Fruit fly (Drosophila melanogaster) whole organism, embryonic: ENCODE results near the gene mRpL17.

Experiments
- Atf6 ChIP-seq: fragments of 200-800 bp; sonication (Bioruptor generic); IDR thresholded peaks from 2 replicates; pipeline ENCODE4 v1.3.6; 2022; ENCODE audit warnings: missing biosample characterization, missing genetic modification characterization
- CG10209 ChIP-seq: fragments of 200-800 bp; sonication (Bioruptor generic); optimal IDR thresholded peaks from 3 replicates; lab custom pipeline; 2017; ENCODE audit warnings: missing biosample characterization, mild to moderate bottlenecking, missing genetic modification characterization, missing genetic modification reagents
- CG10462 ChIP-seq: fragments of 200-800 bp; sonication (Bioruptor generic); optimal IDR thresholded peaks from 2 replicates; lab custom pipeline; 2016; ENCODE audit warnings: missing biosample characterization, missing genetic modification characterization
- CG10979 ChIP-seq: fragments of 200-800 bp; sonication (Bioruptor generic); optimal IDR thresholded peaks from 2 replicates; lab custom pipeline; 2018; ENCODE audit warnings: missing biosample characterization, mild to moderate bottlenecking, missing genetic modification characterization, moderate library complexity
- CG15073 ChIP-seq: fragments of 200-800 bp; sonication (Bioruptor generic); optimal IDR thresholded peaks from 2 replicates; lab custom pipeline; 2016; ENCODE audit warnings: missing biosample characterization, missing genetic modification characterization
- CG15601 ChIP-seq: fragments of 200-800 bp; sonication (Bioruptor generic); optimal IDR thresholded peaks from 3 replicates; lab custom pipeline; 2019; ENCODE audit warnings: missing biosample characterization, mild to moderate bottlenecking, missing genetic modification characterization, moderate library complexity
- CG16779 ChIP-seq: fragments of 200-800 bp; sonication (Bioruptor generic); IDR thresholded peaks from 2 replicates; pipeline ENCODE4 v1.3.6; 2022; ENCODE audit warnings: missing biosample characterization, missing genetic modification characterization
- CG17328 ChIP-seq: fragments of 200-800 bp; sonication (Bioruptor generic); IDR thresholded peaks from 2 replicates; pipeline ENCODE4 v1.3.6; 2022; ENCODE audit warnings: missing biosample characterization, missing genetic modification characterization
- CG17385 ChIP-seq: fragments of 200-800 bp; sonication (Bioruptor generic); optimal IDR thresholded peaks from 3 replicates; lab custom pipeline; 2018; ENCODE audit warnings: missing biosample characterization, mild to moderate bottlenecking, missing genetic modification characterization
- CG2202 ChIP-seq: fragments of 200-800 bp; sonication (Bioruptor generic); optimal IDR thresholded peaks from 2 replicates; lab custom pipeline; 2018; ENCODE audit warnings: missing biosample characterization, mild to moderate bottlenecking, missing genetic modification characterization
- CG2875 ChIP-seq: fragments of 200-800 bp; sonication (Bioruptor generic); optimal IDR thresholded peaks from 2 replicates; lab custom pipeline; 2017; ENCODE audit warnings: missing biosample characterization, mild to moderate bottlenecking, missing genetic modification characterization, missing genetic modification reagents
- CG3407 ChIP-seq: fragments of 200-800 bp; sonication (Bioruptor generic); optimal IDR thresholded peaks from 2 replicates; lab custom pipeline; 2018; ENCODE audit warnings: missing biosample characterization, mild to moderate bottlenecking, missing genetic modification characterization
- CG43689 ChIP-seq: fragments of 200-800 bp; sonication (Bioruptor generic); IDR thresholded peaks from 2 replicates; pipeline ENCODE4 v1.3.6; 2022; ENCODE audit warnings: missing biosample characterization, missing genetic modification characterization
- CG4617 ChIP-seq: fragments of 200-800 bp; sonication (Bioruptor generic); optimal IDR thresholded peaks from 3 replicates; lab custom pipeline; 2016; ENCODE audit warnings: missing biosample characterization, missing genetic modification characterization, borderline replicate concordance
- CG4820 ChIP-seq: fragments of 200-800 bp; sonication (Bioruptor generic); optimal IDR thresholded peaks from 3 replicates; lab custom pipeline; 2016; ENCODE audit warnings: missing biosample characterization, missing genetic modification characterization
- CG6683 ChIP-seq: fragments of 200-800 bp; sonication (Bioruptor generic); optimal IDR thresholded peaks from 2 replicates; lab custom pipeline; 2017; ENCODE audit warnings: missing biosample characterization, mild to moderate bottlenecking, missing genetic modification characterization, missing genetic modification reagents
- CG6854 ChIP-seq: fragments of 200-800 bp; sonication (Bioruptor generic); optimal IDR thresholded peaks from 3 replicates; lab custom pipeline; 2017; ENCODE audit warnings: missing biosample characterization, mild to moderate bottlenecking, missing genetic modification characterization
- CG8281 ChIP-seq: fragments of 200-800 bp; sonication (Bioruptor generic); optimal IDR thresholded peaks from 2 replicates; lab custom pipeline; 2018; ENCODE audit warnings: missing biosample characterization, mild to moderate bottlenecking, missing genetic modification characterization, moderate library complexity
- CG8388 ChIP-seq: fragments of 200-800 bp; sonication (Bioruptor generic); optimal IDR thresholded peaks from 2 replicates; lab custom pipeline; 2019; ENCODE audit warnings: missing biosample characterization, mild to moderate bottlenecking, missing genetic modification characterization, moderate library complexity
- CkIIα-i1 ChIP-seq: fragments of 200-800 bp; sonication (Bioruptor generic); IDR thresholded peaks from 2 replicates; pipeline ENCODE4 v1.3.6; 2022; ENCODE audit warnings: missing biosample characterization, missing genetic modification characterization
- CrebB ChIP-seq: fragments of 200-800 bp; sonication (Bioruptor generic); optimal IDR thresholded peaks from 3 replicates; lab custom pipeline; 2018; ENCODE audit warnings: missing biosample characterization, mild to moderate bottlenecking, missing genetic modification characterization
- D19B ChIP-seq: fragments of 200-800 bp; sonication (Bioruptor generic); optimal IDR thresholded peaks from 2 replicates; lab custom pipeline; 2017; ENCODE audit warnings: missing biosample characterization, mild to moderate bottlenecking, missing genetic modification characterization
- Dbx ChIP-seq: fragments of 200-800 bp; sonication (Bioruptor generic); IDR thresholded peaks from 3 replicates; pipeline ENCODE4 v1.3.6; 2022; ENCODE audit warnings: missing biosample characterization, missing genetic modification characterization
- Dek ChIP-seq: fragments of 200-800 bp; sonication (Bioruptor generic); optimal IDR thresholded peaks from 3 replicates; lab custom pipeline; 2019; ENCODE audit warnings: missing biosample characterization, mild to moderate bottlenecking, missing genetic modification characterization, moderate library complexity
- GATAe ChIP-seq: fragments of 200-800 bp; sonication (Bioruptor generic); conservative IDR thresholded peaks from 2 replicates; pipeline ENCODE4 v1.3.6; 2022; ENCODE audit warnings: missing biosample characterization, missing genetic modification characterization
- Kr ChIP-seq: fragments of 200-800 bp; sonication (Bioruptor generic); optimal IDR thresholded peaks from 2 replicates; lab custom pipeline; 2017; ENCODE audit warnings: missing biosample characterization, mild to moderate bottlenecking, missing genetic modification characterization
- Lim3 ChIP-seq: fragments of 200-800 bp; sonication (Bioruptor generic); IDR thresholded peaks from 2 replicates; pipeline ENCODE4 v1.3.6; 2022; ENCODE audit warnings: missing biosample characterization, missing genetic modification characterization
- MTF-1 ChIP-seq: fragments of 200-800 bp; sonication (Bioruptor generic); optimal IDR thresholded peaks from 2 replicates; lab custom pipeline; 2018; ENCODE audit warnings: missing biosample characterization, mild to moderate bottlenecking, missing genetic modification characterization, borderline replicate concordance
- NFAT ChIP-seq: fragments of 200-800 bp; sonication (Bioruptor generic); IDR thresholded peaks from 2 replicates; pipeline ENCODE4 v1.3.6; 2022; ENCODE audit warnings: missing biosample characterization, missing genetic modification characterization
- Oli ChIP-seq: fragments of 200-800 bp; sonication (Bioruptor generic); optimal IDR thresholded peaks from 2 replicates; lab custom pipeline; 2018; ENCODE audit warnings: missing biosample characterization, mild to moderate bottlenecking, missing genetic modification characterization, moderate library complexity
- PHDP ChIP-seq: fragments of 200-800 bp; sonication (Bioruptor generic); optimal IDR thresholded peaks from 3 replicates; lab custom pipeline; 2018; ENCODE audit warnings: missing biosample characterization, mild to moderate bottlenecking, missing genetic modification characterization, moderate library complexity
- Poxn ChIP-seq: fragments of 200-800 bp; sonication (Bioruptor generic); IDR thresholded peaks from 2 replicates; pipeline ENCODE4 v1.3.6; 2022; ENCODE audit warnings: missing biosample characterization, missing genetic modification characterization
- Xrp1 ChIP-seq: fragments of 200-800 bp; sonication (Bioruptor generic); IDR thresholded peaks from 2 replicates; pipeline ENCODE4 v1.3.6; 2022; ENCODE audit warnings: missing biosample characterization, missing genetic modification characterization
- bbx ChIP-seq: fragments of 200-800 bp; sonication (Bioruptor generic); IDR thresholded peaks from 2 replicates; pipeline ENCODE4 v1.3.6; 2022; ENCODE audit warnings: missing biosample characterization, missing genetic modification characterization; ENCODE audit not compliant: partially characterized antibody
- chif ChIP-seq, 2 experiments: fragments of 200-800 bp; sonication (Bioruptor generic); optimal IDR thresholded peaks; 3 replicates each; lab custom pipeline; 2016; ENCODE audit warnings: missing biosample characterization in 2 of 2, missing genetic modification characterization in 2 of 2
- cwo ChIP-seq: fragments of 200-800 bp; sonication (Bioruptor generic); optimal IDR thresholded peaks from 3 replicates; lab custom pipeline; 2017; ENCODE audit warnings: missing biosample characterization, missing genetic modification characterization, mild to moderate bottlenecking, moderate library complexity, missing genetic modification reagents
- eyg ChIP-seq: fragments of 200-800 bp; sonication (Bioruptor generic); optimal IDR thresholded peaks from 3 replicates; lab custom pipeline; 2016; ENCODE audit warnings: missing biosample characterization, missing genetic modification characterization
- fd64A ChIP-seq: fragments of 200-800 bp; sonication (Bioruptor generic); optimal IDR thresholded peaks from 3 replicates; lab custom pipeline; 2018; ENCODE audit warnings: missing biosample characterization, mild to moderate bottlenecking, missing genetic modification characterization
- fu2 ChIP-seq: fragments of 200-800 bp; sonication (Bioruptor generic); optimal IDR thresholded peaks from 2 replicates; lab custom pipeline; 2016; ENCODE audit warnings: missing biosample characterization, missing genetic modification characterization
- ind ChIP-seq: fragments of 200-800 bp; sonication (Bioruptor generic); optimal IDR thresholded peaks from 3 replicates; lab custom pipeline; 2016; ENCODE audit warnings: missing biosample characterization, missing genetic modification characterization
- kni ChIP-seq: fragments of 200-800 bp; sonication (Bioruptor generic); optimal IDR thresholded peaks from 3 replicates; lab custom pipeline; 2017; ENCODE audit warnings: mild to moderate bottlenecking, missing biosample characterization, missing genetic modification reagents, missing genetic modification characterization
- prd ChIP-seq, 3 experiments: fragments of >200 bp in 2 of 3; fragments of 200-800 bp in 1 of 3; sonication (Bioruptor generic) in 1 of 3; optimal IDR thresholded peaks in 2 of 3; IDR thresholded peaks in 1 of 3; 2 replicates in 2 of 3; 3 replicates in 1 of 3; pipeline versions ENCODE4 v1.3.6 to Lab custom; 2017 to 2022; ENCODE audit warnings: missing biosample characterization in 1 of 3, missing genetic modification characterization in 1 of 3
- sc ChIP-seq, 3 experiments: fragments of >200 bp in 2 of 3; fragments of 200-800 bp in 1 of 3; sonication (Bioruptor generic) in 1 of 3; optimal IDR thresholded peaks; 2 replicates in 2 of 3; 3 replicates in 1 of 3; lab custom pipeline; 2017; ENCODE audit warnings: mild to moderate bottlenecking in 1 of 3, missing biosample characterization in 1 of 3, missing genetic modification characterization in 1 of 3, missing genetic modification reagents in 1 of 3
- sima ChIP-seq: fragments of 200-800 bp; sonication (Bioruptor generic); optimal IDR thresholded peaks from 2 replicates; lab custom pipeline; 2016; ENCODE audit warnings: missing biosample characterization, missing genetic modification characterization
- sisA ChIP-seq: fragments of 200-800 bp; sonication (Bioruptor generic); IDR thresholded peaks from 2 replicates; pipeline ENCODE4 v1.3.6; 2022; ENCODE audit warnings: missing biosample characterization, missing genetic modification characterization
- tup ChIP-seq: fragments of 200-800 bp; sonication (Bioruptor generic); optimal IDR thresholded peaks from 2 replicates; lab custom pipeline; 2016; ENCODE audit warnings: missing biosample characterization, mild to moderate bottlenecking, missing genetic modification characterization, moderate library complexity
- unpg ChIP-seq: fragments of 200-800 bp; sonication (Bioruptor generic); optimal IDR thresholded peaks from 3 replicates; lab custom pipeline; 2018; ENCODE audit warnings: missing biosample characterization, mild to moderate bottlenecking, missing genetic modification characterization, moderate library complexity

Gene mRpL17

dm6 chr3L:257618-258475, 6.7 kb upstream of the mRpL17 start, which contains the start of the genes DIP2 and wac (continued):
- no peak for TF ChIP-seq Oli (tag; lab: Kevin White, UChicago)
- TF ChIP-seq Poxn (GFP tag; lab: Robert Waterston, UW): no peak
- no peak for TF ChIP-seq CkIIα-i1 (GFP tag; lab: Robert Waterston, UW)
- TF ChIP-seq Xrp1 (GFP tag; lab: Robert Waterston, UW): peak; percentile 72
- peak; percentile 10 for TF ChIP-seq cwo (GFP tag; lab: Kevin White, UChicago)
- no peak for TF ChIP-seq CrebB
- peak; percentile 41 for TF ChIP-seq CG10462 (GFP tag; lab: Kevin White, UChicago)
- peak; percentile 83 for TF ChIP-seq Dbx (GFP tag; lab: Robert Waterston, UW)
- peak; percentile 63 for TF ChIP-seq CG4617
- peak; percentile 90 for TF ChIP-seq bbx (GFP tag; lab: Robert Waterston, UW)
- peak; percentile 88 for TF ChIP-seq NFAT (GFP tag; lab: Robert Waterston, UW)
- TF ChIP-seq fu2: peak; percentile 78
- TF ChIP-seq PHDP (tag; lab: Kevin White, UChicago): peak; percentile 47
- TF ChIP-seq chif (GFP tag; optimal IDR thresholded peaks at IDR 0.05; lab: Kevin White, UChicago): peak; percentile 77 to 83
- TF ChIP-seq CG4820 (GFP tag; lab: Kevin White, UChicago): peak; percentile 66
- peak; percentile 6 for TF ChIP-seq CG6683 (GFP tag; lab: Kevin White, UChicago)
- peak; percentile 53 for TF ChIP-seq CG10209 (GFP tag; lab: Kevin White, UChicago)
- TF ChIP-seq CG6854 (GFP tag; lab: Kevin White, UChicago): peak; percentile 50
- no peak for TF ChIP-seq Lim3 (GFP tag; lab: Robert Waterston, UW)
- TF ChIP-seq ind (GFP tag; lab: Kevin White, UChicago): peak; percentile 83
- 0 out of 2 replicates have a peak, but pooled peaks have one; percentile 15 for TF ChIP-seq GATAe (GFP tag; lab: Robert Waterston, UW)
- no peak for TF ChIP-seq sima (GFP tag; lab: Kevin White, UChicago)
- no peak for TF ChIP-seq CG3407 (GFP tag; lab: Kevin White, UChicago)
- TF ChIP-seq CG2875 (GFP tag; lab: Kevin White, UChicago): peak; percentile 51
- TF ChIP-seq sc (optimal IDR thresholded peaks at IDR 0.05; lab: Kevin White, UChicago): no peak
- peak; percentile 37 for TF ChIP-seq sc (GFP tag; optimal IDR thresholded peaks at IDR 0.05; lab: Kevin White, UChicago)
- TF ChIP-seq CG17385 (GFP tag; lab: Kevin White, UChicago): peak; percentile 53
- peak; percentile 71 for TF ChIP-seq CG16779 (GFP tag; lab: Robert Waterston, UW)
- TF ChIP-seq CG10979 (tag; lab: Kevin White, UChicago): peak; percentile 42
- peak; percentile 79 for TF ChIP-seq sisA
- TF ChIP-seq unpg: peak; percentile 55
- TF ChIP-seq CG17328 (GFP tag; lab: Robert Waterston, UW): peak; percentile 68
- TF ChIP-seq Atf6 (GFP tag; lab: Robert Waterston, UW): no peak
- TF ChIP-seq CG15073 (GFP tag; lab: Kevin White, UChicago): no peak
- peak; percentile 39 for TF ChIP-seq MTF-1 (GFP tag; lab: Kevin White, UChicago)
- TF ChIP-seq fd64A (GFP tag; lab: Kevin White, UChicago): no peak
- TF ChIP-seq kni (GFP tag; lab: Kevin White, UChicago): peak; percentile 71
- no peak for TF ChIP-seq prd (optimal IDR thresholded peaks at IDR 0.05; lab: Kevin White, UChicago)
- peak; percentile 76; the same call in 2 of the 3 replicates for TF ChIP-seq prd (GFP tag; IDR thresholded peaks at IDR 0.05; lab: Robert Waterston, UW)
- peak; percentile 71 for TF ChIP-seq CG15601 (tag; lab: Kevin White, UChicago)
- TF ChIP-seq eyg: peak; percentile 88
- TF ChIP-seq tup (GFP tag; lab: Kevin White, UChicago): peak; percentile 57
- no peak for TF ChIP-seq CG43689 (GFP tag; lab: Robert Waterston, UW)
- no peak for TF ChIP-seq D19B (GFP tag; lab: Kevin White, UChicago)
- no peak for TF ChIP-seq Dek (tag; lab: Kevin White, UChicago)
- peak; percentile 28 for TF ChIP-seq CG8388 (GFP tag; lab: Kevin White, UChicago)
- TF ChIP-seq CG2202 (tag; lab: Kevin White, UChicago): no peak
- no peak for TF ChIP-seq Kr
- TF ChIP-seq CG8281 (tag; lab: Kevin White, UChicago): no peak
